Fruit fly (Drosophila melanogaster) whole organism, embryonic: ENCODE results near the gene NK7.1.

Experiments
- CG10979 ChIP-seq: fragments of 200-800 bp; sonication (Bioruptor generic); optimal IDR thresholded peaks from 2 replicates; lab custom pipeline; 2018; ENCODE audit warnings: missing biosample characterization, mild to moderate bottlenecking, missing genetic modification characterization, moderate library complexity
- CG11085 ChIP-seq: fragments of 200-800 bp; sonication (Bioruptor generic); IDR thresholded peaks from 2 replicates; pipeline ENCODE4 v1.3.6; 2022; ENCODE audit warnings: missing biosample characterization, missing genetic modification characterization
- CG11456 ChIP-seq: fragments of 200-800 bp; sonication (Bioruptor generic); IDR thresholded peaks from 3 replicates; pipeline ENCODE4 v1.3.6; 2022; ENCODE audit warnings: missing biosample characterization, missing genetic modification characterization
- CG12155 ChIP-seq: fragments of 200-800 bp; sonication (Bioruptor generic); optimal IDR thresholded peaks from 3 replicates; lab custom pipeline; 2016; ENCODE audit warnings: missing biosample characterization, missing genetic modification characterization
- CG13775 ChIP-seq: fragments of 200-800 bp; sonication (Bioruptor generic); optimal IDR thresholded peaks from 3 replicates; lab custom pipeline; 2017; ENCODE audit warnings: missing biosample characterization, mild to moderate bottlenecking, missing genetic modification characterization
- CG15269 ChIP-seq: fragments of 200-800 bp; sonication (Bioruptor generic); optimal IDR thresholded peaks from 2 replicates; lab custom pipeline; 2018; ENCODE audit warnings: missing biosample characterization, mild to moderate bottlenecking, missing genetic modification characterization, moderate library complexity
- CG2129 ChIP-seq: fragments of 200-800 bp; sonication (Bioruptor generic); IDR thresholded peaks from 2 replicates; pipeline ENCODE4 v1.3.6; 2022; ENCODE audit warnings: missing biosample characterization, missing genetic modification characterization; ENCODE audit not compliant: partially characterized antibody
- CG2889 ChIP-seq: fragments of 200-800 bp; sonication (Bioruptor generic); IDR thresholded peaks from 3 replicates; pipeline ENCODE4 v1.3.6; 2022; ENCODE audit warnings: missing biosample characterization, missing genetic modification characterization
- CG30020 ChIP-seq: fragments of 200-800 bp; optimal IDR thresholded peaks from 2 replicates; lab custom pipeline; 2019; ENCODE audit warnings: missing biosample characterization, mild to moderate bottlenecking, missing genetic modification characterization, moderate library complexity
- CG30403 ChIP-seq: fragments of 200-800 bp; sonication (Bioruptor generic); optimal IDR thresholded peaks from 3 replicates; lab custom pipeline; 2016; ENCODE audit warnings: missing biosample characterization, missing genetic modification characterization
- CG30431 ChIP-seq: fragments of 200-800 bp; sonication (Bioruptor generic); optimal IDR thresholded peaks from 2 replicates; lab custom pipeline; 2017; ENCODE audit warnings: missing biosample characterization, missing genetic modification characterization
- CG32767 ChIP-seq: fragments of 200-800 bp; sonication (Bioruptor generic); IDR thresholded peaks from 2 replicates; pipeline ENCODE4 v1.3.6; 2022; ENCODE audit warnings: missing biosample characterization, missing genetic modification characterization
- CG3726 ChIP-seq: fragments of 200-800 bp; sonication (Bioruptor generic); IDR thresholded peaks from 3 replicates; pipeline ENCODE4, ENCODE4 v1.3.6; 2022; ENCODE audit warnings: missing biosample characterization, missing genetic modification characterization
- CG3847 ChIP-seq: fragments of 200-800 bp; sonication (Bioruptor generic); IDR thresholded peaks from 2 replicates; pipeline ENCODE4 v1.3.6; 2022; ENCODE audit warnings: missing biosample characterization, missing genetic modification characterization
- CG42726 ChIP-seq: fragments of 200-800 bp; sonication (Bioruptor generic); IDR thresholded peaks from 2 replicates; pipeline ENCODE4 v1.3.6; 2022; ENCODE audit warnings: missing biosample characterization, missing genetic modification characterization; ENCODE audit not compliant: partially characterized antibody
- CG4282 ChIP-seq: fragments of 200-800 bp; sonication (Bioruptor generic); optimal IDR thresholded peaks from 2 replicates; lab custom pipeline; 2016; ENCODE audit warnings: missing biosample characterization, missing genetic modification characterization
- CG5180 ChIP-seq: fragments of 200-800 bp; sonication (Bioruptor generic); optimal IDR thresholded peaks from 3 replicates; lab custom pipeline; 2017; ENCODE audit warnings: missing biosample characterization, missing genetic modification characterization, mild to moderate bottlenecking, moderate library complexity, missing genetic modification reagents
- CG6791 ChIP-seq: fragments of 200-800 bp; sonication (Bioruptor generic); IDR thresholded peaks from 3 replicates; pipeline ENCODE4 v1.3.6; 2022; ENCODE audit warnings: missing biosample characterization, missing genetic modification characterization; ENCODE audit not compliant: partially characterized antibody
- CG7963 ChIP-seq: fragments of 200-800 bp; sonication (Bioruptor generic); IDR thresholded peaks from 3 replicates; pipeline ENCODE4 v1.3.6; 2022; ENCODE audit warnings: missing biosample characterization, missing genetic modification characterization; ENCODE audit not compliant: partially characterized antibody
- CG9727 ChIP-seq: fragments of 200-800 bp; sonication (Bioruptor generic); optimal IDR thresholded peaks from 3 replicates; lab custom pipeline; 2017; ENCODE audit warnings: missing biosample characterization, mild to moderate bottlenecking, missing genetic modification characterization
- Camta ChIP-seq: fragments of 200-800 bp; sonication (Bioruptor generic); optimal IDR thresholded peaks from 2 replicates; lab custom pipeline; 2016; ENCODE audit warnings: missing biosample characterization, missing genetic modification characterization
- D ChIP-seq, 2 experiments: fragments of 200-800 bp in 1 of 2; fragments of >200 bp in 1 of 2; sonication (Bioruptor generic) in 1 of 2; optimal IDR thresholded peaks; 2 replicates in 1 of 2; 3 replicates in 1 of 2; lab custom pipeline; 2017; ENCODE audit warnings: mild to moderate bottlenecking in 1 of 2, missing biosample characterization in 1 of 2, missing genetic modification characterization in 1 of 2, missing genetic modification reagents in 1 of 2
- Dip3 ChIP-seq: fragments of 200-800 bp; sonication (Bioruptor generic); optimal IDR thresholded peaks from 3 replicates; lab custom pipeline; 2016; ENCODE audit warnings: missing biosample characterization, missing genetic modification characterization
- Dref ChIP-seq: fragments of 200-800 bp; sonication (Bioruptor generic); IDR thresholded peaks from 2 replicates; pipeline ENCODE4 v1.3.6; 2022; ENCODE audit warnings: missing biosample characterization, missing genetic modification characterization
- Eip74EF ChIP-seq, 2 experiments: fragments of 200-800 bp in 1 of 2; fragments of >200 bp in 1 of 2; sonication (Bioruptor generic) in 1 of 2; optimal IDR thresholded peaks; 2 replicates each; lab custom pipeline; 2017 to 2019; ENCODE audit warnings: missing biosample characterization in 2 of 2, missing genetic modification characterization in 2 of 2, mild to moderate bottlenecking in 1 of 2, moderate library complexity in 1 of 2
- Gug ChIP-seq: fragments of 200-800 bp; sonication (Bioruptor generic); IDR thresholded peaks from 4 replicates; pipeline ENCODE4 v1.3.6; 2022; ENCODE audit warnings: missing biosample characterization, missing genetic modification characterization
- Hey ChIP-seq: fragments of 200-800 bp; sonication (Bioruptor generic); optimal IDR thresholded peaks from 3 replicates; lab custom pipeline; 2018; ENCODE audit warnings: missing biosample characterization, mild to moderate bottlenecking, missing genetic modification characterization
- Nf-YA ChIP-seq: fragments of 200-800 bp; sonication (Bioruptor generic); IDR thresholded peaks from 2 replicates; pipeline ENCODE4 v1.3.6; 2022; ENCODE audit warnings: missing biosample characterization, missing genetic modification characterization
- Oli ChIP-seq: fragments of 200-800 bp; sonication (Bioruptor generic); optimal IDR thresholded peaks from 2 replicates; lab custom pipeline; 2018; ENCODE audit warnings: missing biosample characterization, mild to moderate bottlenecking, missing genetic modification characterization, moderate library complexity
- Spps ChIP-seq: fragments of 200-800 bp; sonication (Bioruptor generic); optimal IDR thresholded peaks from 2 replicates; lab custom pipeline; 2018; ENCODE audit warnings: missing biosample characterization, mild to moderate bottlenecking, missing genetic modification characterization
- ara ChIP-seq: fragments of 200-800 bp; sonication (Bioruptor generic); IDR thresholded peaks from 2 replicates; pipeline ENCODE4 v1.3.6; 2022; ENCODE audit warnings: missing biosample characterization, missing genetic modification characterization
- crp ChIP-seq, 2 experiments: fragments of 200-800 bp; sonication (Bioruptor generic); optimal IDR thresholded peaks; 2 replicates in 1 of 2; 3 replicates in 1 of 2; lab custom pipeline; 2017; ENCODE audit warnings: missing biosample characterization in 2 of 2, missing genetic modification characterization in 2 of 2, mild to moderate bottlenecking in 1 of 2, moderate library complexity in 1 of 2
- dysf ChIP-seq: fragments of 200-800 bp; sonication (Bioruptor generic); IDR thresholded peaks from 3 replicates; pipeline ENCODE4 v1.3.6; 2022; ENCODE audit warnings: missing biosample characterization, missing genetic modification characterization
- emc ChIP-seq: fragments of 200-800 bp; sonication (Bioruptor generic); optimal IDR thresholded peaks from 2 replicates; lab custom pipeline; 2016; ENCODE audit warnings: missing biosample characterization, missing genetic modification characterization
- fd102C ChIP-seq: fragments of 200-800 bp; sonication (Bioruptor generic); optimal IDR thresholded peaks from 2 replicates; lab custom pipeline; 2018; ENCODE audit warnings: missing biosample characterization, mild to moderate bottlenecking, missing genetic modification characterization, moderate library complexity
- fu2 ChIP-seq: fragments of 200-800 bp; sonication (Bioruptor generic); optimal IDR thresholded peaks from 2 replicates; lab custom pipeline; 2016; ENCODE audit warnings: missing biosample characterization, missing genetic modification characterization
- ind ChIP-seq: fragments of 200-800 bp; sonication (Bioruptor generic); optimal IDR thresholded peaks from 3 replicates; lab custom pipeline; 2016; ENCODE audit warnings: missing biosample characterization, missing genetic modification characterization
- lmd ChIP-seq: fragments of 200-800 bp; sonication (Bioruptor generic); IDR thresholded peaks from 2 replicates; pipeline ENCODE4 v1.3.6; 2022; ENCODE audit warnings: missing biosample characterization, missing genetic modification characterization
- luna ChIP-seq: fragments of 200-800 bp; sonication (Bioruptor generic); optimal IDR thresholded peaks from 2 replicates; lab custom pipeline; 2016; ENCODE audit warnings: missing biosample characterization, missing genetic modification characterization
- pho ChIP-seq: fragments of 200-800 bp; sonication (Bioruptor generic); optimal IDR thresholded peaks from 2 replicates; lab custom pipeline; 2016; ENCODE audit warnings: missing biosample characterization, missing genetic modification characterization
- pum ChIP-seq: fragments of 200-800 bp; sonication (Bioruptor generic); optimal IDR thresholded peaks from 2 replicates; lab custom pipeline; 2016; ENCODE audit warnings: missing biosample characterization, missing genetic modification characterization
- pzg ChIP-seq: fragments of 200-800 bp; sonication (Bioruptor generic); optimal IDR thresholded peaks from 3 replicates; lab custom pipeline; 2018; ENCODE audit warnings: missing biosample characterization, mild to moderate bottlenecking, missing genetic modification characterization, moderate library complexity
- sd ChIP-seq: fragments of 200-800 bp; sonication (Bioruptor generic); optimal IDR thresholded peaks from 3 replicates; lab custom pipeline; 2018; ENCODE audit warnings: missing biosample characterization, mild to moderate bottlenecking, missing genetic modification characterization, moderate library complexity
- tup ChIP-seq: fragments of 200-800 bp; sonication (Bioruptor generic); optimal IDR thresholded peaks from 2 replicates; lab custom pipeline; 2016; ENCODE audit warnings: missing biosample characterization, mild to moderate bottlenecking, missing genetic modification characterization, moderate library complexity
- twi ChIP-seq: fragments of 200-800 bp; optimal IDR thresholded peaks from 2 replicates; lab custom pipeline; 2019; ENCODE audit warnings: missing biosample characterization, mild to moderate bottlenecking, missing genetic modification characterization, moderate library complexity
- unc-4 ChIP-seq: fragments of 200-800 bp; sonication (Bioruptor generic); IDR thresholded peaks from 2 replicates; pipeline ENCODE4 v1.3.6; 2022; ENCODE audit warnings: missing biosample characterization, missing genetic modification characterization; ENCODE audit not compliant: partially characterized antibody
- vnd ChIP-seq: fragments of 200-800 bp; sonication (Bioruptor generic); IDR thresholded peaks from 3 replicates; pipeline ENCODE4 v1.3.6; 2022; ENCODE audit warnings: missing biosample characterization, missing genetic modification characterization; ENCODE audit not compliant: partially characterized antibody
- wek ChIP-seq: fragments of 200-800 bp; sonication (Bioruptor generic); optimal IDR thresholded peaks from 3 replicates; lab custom pipeline; 2018; ENCODE audit warnings: missing biosample characterization, mild to moderate bottlenecking, missing genetic modification characterization, moderate library complexity

Gene NK7.1

dm6 chr3R:14283754-14284421 is 88.9 kb downstream of the NK7.1 start (continued):
- peak; percentile 28 to 75 for TF ChIP-seq crp (GFP tag; optimal IDR thresholded peaks at IDR 0.05; lab: Kevin White, UChicago)
- TF ChIP-seq Spps: peak; percentile 96
- TF ChIP-seq CG30403 (GFP tag; lab: Kevin White, UChicago): peak; percentile 99
- no peak for TF ChIP-seq Nf-YA
- TF ChIP-seq CG30431 (GFP tag; lab: Kevin White, UChicago): peak; percentile 96
- TF ChIP-seq Gug: peak; percentile 95
- TF ChIP-seq luna (GFP tag; lab: Kevin White, UChicago): peak; percentile 90
- peak; percentile 95 for TF ChIP-seq Dip3 (GFP tag; lab: Kevin White, UChicago)
- peak; percentile 94 for TF ChIP-seq twi (tag; lab: Kevin White, UChicago)
- TF ChIP-seq CG12155 (GFP tag; lab: Kevin White, UChicago): peak; percentile 97
- peak; percentile 96 for TF ChIP-seq pho (GFP tag; lab: Kevin White, UChicago)
- no peak for TF ChIP-seq CG3847 (GFP tag; lab: Robert Waterston, UW)
- peak; percentile 98 for TF ChIP-seq CG10979 (tag; lab: Kevin White, UChicago)
- peak; percentile 97 for TF ChIP-seq sd
- no peak for TF ChIP-seq CG32767 (GFP tag; lab: Robert Waterston, UW)
- peak; percentile 98 for TF ChIP-seq CG13775 (GFP tag; lab: Kevin White, UChicago)
- TF ChIP-seq ind (GFP tag; lab: Kevin White, UChicago): peak; percentile 98
- peak; percentile 94 for TF ChIP-seq fu2 (GFP tag; lab: Kevin White, UChicago)
- peak; percentile 89 for TF ChIP-seq emc
- no peak for TF ChIP-seq CG11085 (GFP tag; lab: Robert Waterston, UW)
- TF ChIP-seq pzg (GFP tag; lab: Kevin White, UChicago): peak; percentile 20
- no peak for TF ChIP-seq unc-4 (GFP tag; lab: Robert Waterston, UW)
- peak; percentile 86 for TF ChIP-seq wek (GFP tag; lab: Kevin White, UChicago)
- TF ChIP-seq Hey (tag; lab: Kevin White, UChicago): peak; percentile 83
- TF ChIP-seq CG2889 (GFP tag; lab: Robert Waterston, UW): no peak
- TF ChIP-seq CG11456 (GFP tag; lab: Robert Waterston, UW): no peak
- TF ChIP-seq vnd (GFP tag; lab: Robert Waterston, UW): no peak
- peak; percentile 75 for TF ChIP-seq fd102C (GFP tag; lab: Kevin White, UChicago)
- no peak for TF ChIP-seq dysf (GFP tag; lab: Robert Waterston, UW)
- no peak for TF ChIP-seq Dref (GFP tag; lab: Robert Waterston, UW)
- TF ChIP-seq Camta (GFP tag; lab: Kevin White, UChicago): peak; percentile 95
- no peak for TF ChIP-seq lmd (GFP tag; lab: Robert Waterston, UW)
- TF ChIP-seq Oli: peak; percentile 99
- TF ChIP-seq CG42726: no peak
- peak; percentile 99 for TF ChIP-seq CG15269 (tag; lab: Kevin White, UChicago)
- no peak for TF ChIP-seq CG6791 (GFP tag; lab: Robert Waterston, UW)
- peak; percentile 86 for TF ChIP-seq CG30020 (tag; lab: Kevin White, UChicago)
- TF ChIP-seq ara (GFP tag; lab: Robert Waterston, UW): no peak
- TF ChIP-seq CG4282 (GFP tag; lab: Kevin White, UChicago): peak; percentile 65
- TF ChIP-seq pum (GFP tag; lab: Kevin White, UChicago): peak; percentile 93
- TF ChIP-seq D (optimal IDR thresholded peaks at IDR 0.05; lab: Kevin White, UChicago): peak; percentile 74
- TF ChIP-seq D (GFP tag; optimal IDR thresholded peaks at IDR 0.05; lab: Kevin White, UChicago): peak; percentile 97
- peak; percentile 91 for TF ChIP-seq CG5180 (GFP tag; lab: Kevin White, UChicago)
- TF ChIP-seq CG7963 (GFP tag; lab: Robert Waterston, UW): no peak
- peak; percentile 95 for TF ChIP-seq tup (GFP tag; lab: Kevin White, UChicago)
- peak in 1 of 2 experiments; percentile 99 for TF ChIP-seq Eip74EF (GFP tag; optimal IDR thresholded peaks at IDR 0.05; lab: Kevin White, UChicago)
- TF ChIP-seq CG9727 (GFP tag; lab: Kevin White, UChicago): peak; percentile 99
- TF ChIP-seq CG3726 (GFP tag; lab: Robert Waterston, UW): no peak
- no peak for TF ChIP-seq CG2129 (GFP tag; lab: Robert Waterston, UW)
